Comparison of ENCODE assay signal across 1 worm cellular context in the genomic region with DNA sequence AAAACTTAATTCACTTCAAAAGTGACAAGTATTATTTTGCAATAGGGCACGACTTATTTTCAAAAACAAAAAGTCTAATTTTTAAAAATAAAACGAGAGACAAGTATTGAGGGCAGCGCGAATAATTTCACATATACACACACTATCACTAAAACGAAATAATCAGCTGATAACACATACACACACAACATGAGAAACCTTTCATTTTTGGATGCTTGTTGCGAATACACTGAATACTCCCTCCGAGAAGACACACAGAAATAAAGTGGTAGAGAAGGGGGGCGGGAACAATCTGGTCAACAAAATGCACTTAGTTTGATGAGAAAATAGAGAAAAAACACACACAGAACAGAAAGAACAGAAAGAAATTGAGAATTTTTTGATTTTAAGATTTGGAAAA.
TF ChIP-seq lines count a peak whose summit lies in the region.

No protein-coding gene starts in this region.

TF ChIP-seq in whole organism, L4 larva, 104 proteins besides CTCF, POLR2A, EP300 and RAD21 (continued from another document):
- TF ChIP-seq dve-1 (tag; optimal IDR thresholded peaks at IDR 0.05; lab: Kevin White, UChicago; ENCODE audit: insufficient read depth) = peak; percentile 4
- no peak for TF ChIP-seq mxl-2 (GFP tag; conservative IDR thresholded peaks at IDR 0.05; lab: Robert Waterston, UW)
- no peak for TF ChIP-seq ceh-28 (tag; optimal IDR thresholded peaks at IDR 0.05; lab: Kevin White, UChicago)
- TF ChIP-seq madf-9 (GFP tag; conservative IDR thresholded peaks at IDR 0.05; lab: Robert Waterston, UW) = no peak
- 0 out of 2 replicates have a peak, but pooled peaks have one; percentile 14 for TF ChIP-seq lim-7 (GFP tag; IDR thresholded peaks at IDR 0.05; lab: Robert Waterston, UW)
- TF ChIP-seq unc-62 (GFP tag; optimal IDR thresholded peaks at IDR 0.05 in 1 of 2; lab: Kevin White, UChicago) = no peak
- no peak for TF ChIP-seq unc-62 (tag; optimal IDR thresholded peaks at IDR 0.05; lab: Kevin White, UChicago)
- no peak for TF ChIP-seq sdz-12 (GFP tag; optimal IDR thresholded peaks at IDR 0.05; lab: Kevin White, UChicago)
- TF ChIP-seq dmd-9 (GFP tag; IDR thresholded peaks at IDR 0.05; lab: Robert Waterston, UW) = no peak
- TF ChIP-seq duxl-1 (tag; optimal IDR thresholded peaks at IDR 0.05; lab: Kevin White, UChicago; ENCODE audit: poor library complexity) = peak; percentile 9
- no peak for TF ChIP-seq pha-4 (GFP tag; IDR thresholded peaks at IDR 0.05; lab: Robert Waterston, UW)
- no peak for TF ChIP-seq pha-4 (tag; optimal IDR thresholded peaks at IDR 0.05; lab: Kevin White, UChicago)
- TF ChIP-seq ceh-20 (GFP tag; IDR thresholded peaks at IDR 0.05; lab: Robert Waterston, UW) = no peak
- TF ChIP-seq nhr-76 (tag; optimal IDR thresholded peaks at IDR 0.05; lab: Kevin White, UChicago) = no peak
